Fruit fly (Drosophila melanogaster) whole organism, embryonic: ENCODE results near the gene hop.
A peak's percentile ranks its signal among the peaks of the same experiment; 100 is the strongest.

Experiments
- ATbp ChIP-seq: fragments of 200-800 bp; sonication (Bioruptor generic); optimal IDR thresholded peaks from 2 replicates; lab custom pipeline; 2017; ENCODE audit warnings: missing biosample characterization, mild to moderate bottlenecking, missing genetic modification characterization, missing genetic modification reagents
- Abd-B ChIP-seq: fragments of 200-800 bp; sonication (Bioruptor generic); optimal IDR thresholded peaks from 2 replicates; lab custom pipeline; 2018; ENCODE audit warnings: missing biosample characterization, mild to moderate bottlenecking, missing genetic modification characterization, moderate library complexity
- CG10431 ChIP-seq: fragments of 200-800 bp; sonication (Bioruptor generic); optimal IDR thresholded peaks from 3 replicates; lab custom pipeline; 2018; ENCODE audit warnings: missing biosample characterization, mild to moderate bottlenecking, missing genetic modification characterization
- CG11456 ChIP-seq: fragments of 200-800 bp; sonication (Bioruptor generic); IDR thresholded peaks from 3 replicates; pipeline ENCODE4 v1.3.6; 2022; ENCODE audit warnings: missing biosample characterization, missing genetic modification characterization
- CG11504 ChIP-seq: fragments of 200-800 bp; sonication (Bioruptor generic); optimal IDR thresholded peaks from 3 replicates; lab custom pipeline; 2019; ENCODE audit warnings: missing biosample characterization, mild to moderate bottlenecking, missing genetic modification characterization, moderate library complexity
- CG12659 ChIP-seq: fragments of 200-800 bp; sonication (Bioruptor generic); optimal IDR thresholded peaks from 3 replicates; lab custom pipeline; 2017; ENCODE audit warnings: mild to moderate bottlenecking, missing biosample characterization, missing genetic modification reagents, missing genetic modification characterization
- CG12769 ChIP-seq: fragments of 200-800 bp; sonication (Bioruptor generic); optimal IDR thresholded peaks from 2 replicates; lab custom pipeline; 2019; ENCODE audit warnings: missing biosample characterization, mild to moderate bottlenecking, missing genetic modification characterization, moderate library complexity
- CG13894 ChIP-seq: fragments of 200-800 bp; sonication (Bioruptor generic); optimal IDR thresholded peaks from 3 replicates; lab custom pipeline; 2018; ENCODE audit warnings: missing biosample characterization, mild to moderate bottlenecking, missing genetic modification characterization, moderate library complexity
- CG14050 ChIP-seq: fragments of 200-800 bp; sonication (Bioruptor generic); IDR thresholded peaks from 3 replicates; pipeline ENCODE4 v1.3.6; 2022; ENCODE audit warnings: missing biosample characterization, missing genetic modification characterization
- CG14710 ChIP-seq: fragments of 200-800 bp; sonication (Bioruptor generic); optimal IDR thresholded peaks from 3 replicates; lab custom pipeline; 2019; ENCODE audit warnings: missing biosample characterization, mild to moderate bottlenecking, missing genetic modification characterization, moderate library complexity
- CG18011 ChIP-seq: fragments of 200-800 bp; sonication (Bioruptor generic); optimal IDR thresholded peaks from 2 replicates; lab custom pipeline; 2017; ENCODE audit warnings: missing biosample characterization, missing genetic modification characterization, mild to moderate bottlenecking, moderate library complexity, missing genotype
- CG33557 ChIP-seq: fragments of 200-800 bp; sonication (Bioruptor generic); optimal IDR thresholded peaks from 2 replicates; lab custom pipeline; 2019; ENCODE audit warnings: missing biosample characterization, mild to moderate bottlenecking, missing genetic modification characterization, moderate library complexity
- CG34224 ChIP-seq: fragments of 200-800 bp; sonication (Bioruptor generic); IDR thresholded peaks from 3 replicates; pipeline ENCODE4 v1.3.6; 2022; ENCODE audit warnings: missing biosample characterization, missing genetic modification characterization; ENCODE audit not compliant: partially characterized antibody
- CG3847 ChIP-seq: fragments of 200-800 bp; sonication (Bioruptor generic); IDR thresholded peaks from 2 replicates; pipeline ENCODE4 v1.3.6; 2022; ENCODE audit warnings: missing biosample characterization, missing genetic modification characterization
- CG4282 ChIP-seq: fragments of 200-800 bp; sonication (Bioruptor generic); optimal IDR thresholded peaks from 2 replicates; lab custom pipeline; 2016; ENCODE audit warnings: missing biosample characterization, missing genetic modification characterization
- CG4424 ChIP-seq: fragments of 200-800 bp; sonication (Bioruptor generic); optimal IDR thresholded peaks from 3 replicates; lab custom pipeline; 2016; ENCODE audit warnings: missing biosample characterization, missing genetic modification characterization
- CG5245 ChIP-seq: fragments of 200-800 bp; sonication (Bioruptor generic); optimal IDR thresholded peaks from 3 replicates; lab custom pipeline; 2016; ENCODE audit warnings: missing biosample characterization, missing genetic modification characterization
- CG6765 ChIP-seq: fragments of 200-800 bp; sonication (Bioruptor generic); optimal IDR thresholded peaks from 3 replicates; lab custom pipeline; 2017; ENCODE audit warnings: missing biosample characterization, mild to moderate bottlenecking, missing genetic modification characterization
- CG7839 ChIP-seq: fragments of 200-800 bp; sonication (Bioruptor generic); optimal IDR thresholded peaks from 3 replicates; lab custom pipeline; 2018; ENCODE audit warnings: missing biosample characterization, mild to moderate bottlenecking, missing genetic modification characterization, moderate library complexity
- CG8359 ChIP-seq: fragments of 200-800 bp; sonication (Bioruptor generic); optimal IDR thresholded peaks from 2 replicates; lab custom pipeline; 2017; ENCODE audit warnings: missing biosample characterization, mild to moderate bottlenecking, missing genetic modification characterization, borderline replicate concordance
- Chrac-16 ChIP-seq: fragments of 200-800 bp; sonication (Bioruptor generic); optimal IDR thresholded peaks from 3 replicates; lab custom pipeline; 2016; ENCODE audit warnings: missing biosample characterization, missing genetic modification characterization
- Eip74EF ChIP-seq, 2 experiments: fragments of 200-800 bp in 1 of 2; fragments of >200 bp in 1 of 2; sonication (Bioruptor generic) in 1 of 2; optimal IDR thresholded peaks; 2 replicates each; lab custom pipeline; 2017 to 2019; ENCODE audit warnings: missing biosample characterization in 2 of 2, missing genetic modification characterization in 2 of 2, mild to moderate bottlenecking in 1 of 2, moderate library complexity in 1 of 2
- Ets65A ChIP-seq: fragments of 200-800 bp; sonication (Bioruptor generic); peaks from one replicate; lab custom pipeline; 2016; ENCODE audit warnings: missing biosample characterization, missing genetic modification characterization
- H15 ChIP-seq: fragments of 200-800 bp; sonication (Bioruptor generic); IDR thresholded peaks from 3 replicates; pipeline ENCODE4 v1.3.6; 2022; ENCODE audit warnings: missing biosample characterization, missing genetic modification characterization
- HHEX ChIP-seq: fragments of 200-800 bp; sonication (Bioruptor generic); optimal IDR thresholded peaks from 3 replicates; lab custom pipeline; 2017; ENCODE audit warnings: missing biosample characterization, mild to moderate bottlenecking, missing genetic modification characterization, missing genetic modification reagents
- HLH54F ChIP-seq: fragments of 200-800 bp; sonication (Bioruptor generic); optimal IDR thresholded peaks from 3 replicates; lab custom pipeline; 2016; ENCODE audit warnings: missing biosample characterization, missing genetic modification characterization
- Hr51 ChIP-seq, 2 experiments: fragments of 200-800 bp; sonication (Bioruptor generic); optimal IDR thresholded peaks; 2 replicates in 1 of 2; 3 replicates in 1 of 2; lab custom pipeline; 2016 to 2018; ENCODE audit warnings: missing biosample characterization in 2 of 2, missing genetic modification characterization in 2 of 2, mild to moderate bottlenecking in 1 of 2, moderate library complexity in 1 of 2
- Neu2 ChIP-seq: fragments of 200-800 bp; sonication (Bioruptor generic); optimal IDR thresholded peaks from 3 replicates; lab custom pipeline; 2016; ENCODE audit warnings: missing biosample characterization, missing genetic modification characterization, borderline replicate concordance
- Nf-YA ChIP-seq: fragments of 200-800 bp; sonication (Bioruptor generic); IDR thresholded peaks from 2 replicates; pipeline ENCODE4 v1.3.6; 2022; ENCODE audit warnings: missing biosample characterization, missing genetic modification characterization
- Pdp1 ChIP-seq, 2 experiments: fragments of 200-800 bp; sonication (Bioruptor generic); optimal IDR thresholded peaks; 3 replicates each; lab custom pipeline; 2016; ENCODE audit warnings: missing biosample characterization in 2 of 2, missing genetic modification characterization in 2 of 2, mild to moderate bottlenecking in 1 of 2, moderate library complexity in 1 of 2
- Xrp1 ChIP-seq: fragments of 200-800 bp; sonication (Bioruptor generic); IDR thresholded peaks from 2 replicates; pipeline ENCODE4 v1.3.6; 2022; ENCODE audit warnings: missing biosample characterization, missing genetic modification characterization
- bigmax ChIP-seq: fragments of 200-800 bp; sonication (Bioruptor generic); optimal IDR thresholded peaks from 2 replicates; lab custom pipeline; 2018; ENCODE audit warnings: missing biosample characterization, mild to moderate bottlenecking, missing genetic modification characterization
- crc ChIP-seq: fragments of 200-800 bp; sonication (Bioruptor generic); optimal IDR thresholded peaks from 2 replicates; lab custom pipeline; 2016; ENCODE audit warnings: missing biosample characterization, missing genetic modification characterization
- cwo ChIP-seq: fragments of 200-800 bp; sonication (Bioruptor generic); optimal IDR thresholded peaks from 3 replicates; lab custom pipeline; 2017; ENCODE audit warnings: missing biosample characterization, missing genetic modification characterization, mild to moderate bottlenecking, moderate library complexity, missing genetic modification reagents
- exex ChIP-seq: fragments of 200-800 bp; sonication (Bioruptor generic); optimal IDR thresholded peaks from 4 replicates; lab custom pipeline; 2018; ENCODE audit warnings: missing biosample characterization, mild to moderate bottlenecking, missing genetic modification characterization, moderate library complexity
- fd64A ChIP-seq: fragments of 200-800 bp; sonication (Bioruptor generic); optimal IDR thresholded peaks from 3 replicates; lab custom pipeline; 2018; ENCODE audit warnings: missing biosample characterization, mild to moderate bottlenecking, missing genetic modification characterization
- gce ChIP-seq: fragments of 200-800 bp; sonication (Bioruptor generic); IDR thresholded peaks from 3 replicates; pipeline ENCODE4 v1.3.6; 2022; ENCODE audit warnings: missing biosample characterization, missing genetic modification characterization
- hkb ChIP-seq, 2 experiments: fragments of 200-800 bp in 1 of 2; fragments of >200 bp in 1 of 2; sonication (Bioruptor generic) in 1 of 2; IDR thresholded peaks in 1 of 2; optimal IDR thresholded peaks in 1 of 2; 2 replicates each; pipeline versions ENCODE4 v1.3.6 to Lab custom; 2017 to 2022; ENCODE audit warnings: missing biosample characterization in 1 of 2, missing genetic modification characterization in 1 of 2
- jing ChIP-seq: fragments of 200-800 bp; sonication (Bioruptor generic); optimal IDR thresholded peaks from 2 replicates; lab custom pipeline; 2018; ENCODE audit warnings: missing biosample characterization, mild to moderate bottlenecking, missing genetic modification characterization
- klu ChIP-seq: fragments of 200-800 bp; sonication (Bioruptor generic); IDR thresholded peaks from 2 replicates; pipeline ENCODE4 v1.3.6; 2022; ENCODE audit warnings: missing biosample characterization, missing genetic modification characterization
- oc ChIP-seq: fragments of 200-800 bp; sonication (Bioruptor generic); optimal IDR thresholded peaks from 2 replicates; lab custom pipeline; 2018; ENCODE audit warnings: missing biosample characterization, mild to moderate bottlenecking, missing genetic modification characterization, moderate library complexity
- pfk ChIP-seq: fragments of 200-800 bp; sonication (Bioruptor generic); optimal IDR thresholded peaks from 2 replicates; lab custom pipeline; 2018; ENCODE audit warnings: missing biosample characterization, mild to moderate bottlenecking, missing genetic modification characterization, moderate library complexity
- ro ChIP-seq: fragments of 200-800 bp; sonication (Bioruptor generic); IDR thresholded peaks from 2 replicates; pipeline ENCODE4 v1.3.6; 2022; ENCODE audit warnings: missing biosample characterization, missing genetic modification characterization
- sim ChIP-seq: fragments of 200-800 bp; sonication (Bioruptor generic); IDR thresholded peaks from 2 replicates; pipeline ENCODE4 v1.3.6; 2022; ENCODE audit warnings: missing biosample characterization, missing genetic modification characterization
- stc ChIP-seq: fragments of 200-800 bp; sonication (Bioruptor generic); IDR thresholded peaks from 2 replicates; pipeline ENCODE4 v1.3.6; 2022; ENCODE audit warnings: missing biosample characterization, missing genetic modification characterization
- sug ChIP-seq: fragments of 200-800 bp; optimal IDR thresholded peaks from 2 replicates; lab custom pipeline; 2019; ENCODE audit warnings: missing biosample characterization, mild to moderate bottlenecking, missing genetic modification characterization, moderate library complexity
- tio ChIP-seq: fragments of 200-800 bp; sonication (Bioruptor generic); optimal IDR thresholded peaks from 2 replicates; lab custom pipeline; 2017; ENCODE audit warnings: missing biosample characterization, missing genetic modification characterization, inconsistent platforms
- yki ChIP-seq: fragments of >200 bp; optimal IDR thresholded peaks from 3 replicates; lab custom pipeline; 2018
- zen2 ChIP-seq: fragments of 200-800 bp; sonication (Bioruptor generic); IDR thresholded peaks from 3 replicates; pipeline ENCODE4 v1.3.6; 2022; ENCODE audit warnings: missing biosample characterization, missing genetic modification characterization; ENCODE audit not compliant: partially characterized antibody
- zfh1 ChIP-seq: fragments of 200-800 bp; sonication (Bioruptor generic); IDR thresholded peaks from 3 replicates; pipeline ENCODE4 v1.3.6; 2022; ENCODE audit warnings: missing biosample characterization, missing genetic modification characterization

The hop gene

dm6 chrX:11355708-11356174 is 12.2 kb downstream of the hop start, which contains the start of gene dsh (continued):
- TF ChIP-seq CG33557 (GFP tag; lab: Kevin White, UChicago) (no peak), CG12659 (GFP tag; lab: Kevin White, UChicago) (peak; percentile 51), Chrac-16 (GFP tag; lab: Kevin White, UChicago) (no peak), Nf-YA (no peak), HHEX (GFP tag; lab: Kevin White, UChicago) (no peak), sug (tag; lab: Kevin White, UChicago) (no peak), zfh1 (GFP tag; lab: Robert Waterston, UW) (no peak), CG4424 (GFP tag; lab: Kevin White, UChicago) (no peak), pfk (GFP tag; lab: Kevin White, UChicago) (no peak), CG14050 (GFP tag; lab: Robert Waterston, UW) (no peak), zen2 (no peak), CG5245 (no peak), CG3847 (GFP tag; lab: Robert Waterston, UW) (peak; percentile 58), klu (no peak), Neu2 (GFP tag; lab: Kevin White, UChicago) (no peak), Hr51 (GFP tag; optimal IDR thresholded peaks at IDR 0.05; lab: Kevin White, UChicago) (no peak), cwo (GFP tag; lab: Kevin White, UChicago) (no peak), CG8359 (no peak), CG4282 (GFP tag; lab: Kevin White, UChicago) (no peak), Abd-B (no peak), CG6765 (GFP tag; lab: Kevin White, UChicago) (no peak), exex (no peak), hkb (optimal IDR thresholded peaks at IDR 0.05; lab: Kevin White, UChicago) (no peak), hkb (GFP tag; IDR thresholded peaks at IDR 0.05; lab: Robert Waterston, UW) (no peak), jing (GFP tag; lab: Kevin White, UChicago) (no peak), HLH54F (GFP tag; lab: Kevin White, UChicago) (no peak), CG12769 (tag; lab: Kevin White, UChicago) (no peak), CG14710 (peak; percentile 57), tio (GFP tag; lab: Kevin White, UChicago) (no peak), Eip74EF (GFP tag; optimal IDR thresholded peaks at IDR 0.05; lab: Kevin White, UChicago) (no peak), stc (no peak), CG13894 (tag; lab: Kevin White, UChicago) (no peak), CG11456 (GFP tag; lab: Robert Waterston, UW) (no peak), bigmax (GFP tag; lab: Kevin White, UChicago) (no peak), CG11504 (tag; lab: Kevin White, UChicago) (no peak), gce (GFP tag; lab: Robert Waterston, UW) (no peak), yki (lab: Kevin White, UChicago) (no peak), CG10431 (GFP tag; lab: Kevin White, UChicago) (no peak), oc (tag; lab: Kevin White, UChicago) (no peak), ATbp (GFP tag; lab: Kevin White, UChicago) (no peak), fd64A (GFP tag; lab: Kevin White, UChicago) (no peak), Pdp1 (GFP tag; optimal IDR thresholded peaks at IDR 0.05; lab: Kevin White, UChicago) (peak in 1 of 2 experiments; percentile 27), ro (no peak), Ets65A (no peak), CG7839 (tag; lab: Kevin White, UChicago) (no peak), crc (GFP tag; lab: Kevin White, UChicago) (no peak), CG34224 (GFP tag; lab: Robert Waterston, UW) (no peak; the same call in 2 of the 3 replicates), CG18011 (GFP tag; lab: Kevin White, UChicago) (no peak), Xrp1 (0 out of 2 replicates have a peak, but pooled peaks have one; percentile 10), sim (no peak), H15 (GFP tag; lab: Robert Waterston, UW) (no peak)
